Fruit fly (Drosophila melanogaster) whole organism, prepupa: ENCODE data around the gene Pak.

Source experiments
- Blimp-1 ChIP-seq: fragments of 200-800 bp; sonication (Bioruptor generic); optimal IDR thresholded peaks from 3 replicates; lab custom pipeline; 2017; ENCODE audit warnings: missing biosample characterization, missing genetic modification characterization, mild to moderate bottlenecking, moderate library complexity, missing genetic modification reagents
- CG10631 ChIP-seq: fragments of 200-800 bp; sonication (Bioruptor generic); optimal IDR thresholded peaks from 2 replicates; lab custom pipeline; 2016; ENCODE audit warnings: missing biosample characterization, missing genetic modification characterization
- CG10669 ChIP-seq: fragments of 200-800 bp; sonication (Bioruptor generic); optimal IDR thresholded peaks from 3 replicates; lab custom pipeline; 2018; ENCODE audit warnings: missing biosample characterization, mild to moderate bottlenecking, missing genetic modification characterization, moderate library complexity
- CG11294 ChIP-seq: fragments of 200-800 bp; sonication (Bioruptor generic); IDR thresholded peaks from 2 replicates; pipeline ENCODE4 v1.3.6; 2022; ENCODE audit warnings: missing biosample characterization, missing genetic modification characterization
- CG11762 ChIP-seq: fragments of 200-800 bp; sonication (Bioruptor generic); optimal IDR thresholded peaks from 3 replicates; lab custom pipeline; 2016; ENCODE audit warnings: missing biosample characterization, missing genetic modification characterization; ENCODE audit not compliant: insufficient read depth
- CG11902 ChIP-seq: fragments of 200-800 bp; sonication (Bioruptor generic); optimal IDR thresholded peaks from 3 replicates; lab custom pipeline; 2016; ENCODE audit warnings: missing biosample characterization, missing genetic modification characterization
- CG15336 ChIP-seq: fragments of 200-800 bp; sonication (Bioruptor generic); IDR thresholded peaks from 2 replicates; pipeline ENCODE4 v1.3.6; 2022; ENCODE audit warnings: missing biosample characterization, missing genetic modification characterization
- CG16779 ChIP-seq: fragments of 200-800 bp; sonication (Bioruptor generic); optimal IDR thresholded peaks from 3 replicates; lab custom pipeline; 2017; ENCODE audit warnings: missing biosample characterization, mild to moderate bottlenecking, missing genetic modification characterization
- CG3032 ChIP-seq: fragments of 200-800 bp; optimal IDR thresholded peaks from 2 replicates; lab custom pipeline; 2019; ENCODE audit warnings: missing biosample characterization, mild to moderate bottlenecking, missing genetic modification characterization, moderate library complexity
- CG31627 ChIP-seq: fragments of 200-800 bp; sonication (Bioruptor generic); optimal IDR thresholded peaks from 3 replicates; lab custom pipeline; 2016; ENCODE audit warnings: missing biosample characterization, missing genetic modification characterization
- CG32006 ChIP-seq: fragments of 200-800 bp; sonication (Bioruptor generic); optimal IDR thresholded peaks from 3 replicates; lab custom pipeline; 2017; ENCODE audit warnings: missing biosample characterization, mild to moderate bottlenecking, missing genetic modification characterization
- CG3919 ChIP-seq: fragments of 200-800 bp; sonication (Bioruptor generic); optimal IDR thresholded peaks from 3 replicates; lab custom pipeline; 2016; ENCODE audit warnings: missing biosample characterization, missing genetic modification characterization
- CG4318 ChIP-seq: fragments of 200-800 bp; sonication (Bioruptor generic); optimal IDR thresholded peaks from 3 replicates; lab custom pipeline; 2017; ENCODE audit warnings: missing biosample characterization, mild to moderate bottlenecking, missing genetic modification characterization
- CG6163 ChIP-seq: fragments of 200-800 bp; sonication (Bioruptor generic); IDR thresholded peaks from 3 replicates; pipeline ENCODE4 v1.3.6; 2022; ENCODE audit warnings: missing biosample characterization, missing genetic modification characterization
- CG6276 ChIP-seq: fragments of 200-800 bp; sonication (Bioruptor generic); optimal IDR thresholded peaks from 2 replicates; lab custom pipeline; 2017; ENCODE audit warnings: missing biosample characterization, mild to moderate bottlenecking, missing genetic modification characterization
- CG6792 ChIP-seq: fragments of 200-800 bp; sonication (Bioruptor generic); optimal IDR thresholded peaks from 3 replicates; lab custom pipeline; 2016; ENCODE audit warnings: missing biosample characterization, missing genetic modification characterization
- CG6808 ChIP-seq: fragments of 200-800 bp; sonication (Bioruptor generic); optimal IDR thresholded peaks from 3 replicates; lab custom pipeline; 2017; ENCODE audit warnings: missing biosample characterization, missing genetic modification characterization, mild to moderate bottlenecking, moderate library complexity, missing genetic modification reagents
- CG8119 ChIP-seq: fragments of 200-800 bp; sonication (Bioruptor generic); IDR thresholded peaks from 3 replicates; pipeline ENCODE4 v1.3.6; 2022; ENCODE audit warnings: missing biosample characterization, missing genetic modification characterization
- CG9139 ChIP-seq: fragments of 200-800 bp; sonication (Bioruptor generic); optimal IDR thresholded peaks from 3 replicates; lab custom pipeline; 2017; ENCODE audit warnings: missing biosample characterization, mild to moderate bottlenecking, missing genetic modification characterization
- Eip78C ChIP-seq: fragments of 200-800 bp; sonication (Bioruptor generic); peaks from one replicate; lab custom pipeline; 2016; ENCODE audit warnings: missing biosample characterization, missing genetic modification characterization
- Ets21C ChIP-seq: fragments of 200-800 bp; sonication (Bioruptor generic); optimal IDR thresholded peaks from 3 replicates; lab custom pipeline; 2016; ENCODE audit warnings: missing biosample characterization, missing genetic modification characterization
- Gug ChIP-seq: fragments of 200-800 bp; sonication (Bioruptor generic); IDR thresholded peaks from 2 replicates; pipeline ENCODE4 v1.3.6; 2022; ENCODE audit warnings: missing biosample characterization, missing genetic modification characterization
- Hr38 ChIP-seq: sonication (Bioruptor generic); optimal IDR thresholded peaks from 2 replicates; lab custom pipeline; 2016; ENCODE audit warnings: missing biosample characterization, missing genetic modification characterization
- Hr39 ChIP-seq: fragments of 200-800 bp; sonication (Bioruptor generic); optimal IDR thresholded peaks from 2 replicates; lab custom pipeline; 2016; ENCODE audit warnings: missing biosample characterization, missing genetic modification characterization
- Hr4 ChIP-seq: fragments of 200-800 bp; sonication (Bioruptor generic); optimal IDR thresholded peaks from 3 replicates; lab custom pipeline; 2016; ENCODE audit warnings: missing biosample characterization, missing genetic modification characterization
- Lpt ChIP-seq: fragments of 200-800 bp; sonication (Bioruptor generic); optimal IDR thresholded peaks from 3 replicates; lab custom pipeline; 2016; ENCODE audit warnings: missing biosample characterization, missing genetic modification characterization
- Met ChIP-seq: fragments of 200-800 bp; sonication (Bioruptor generic); optimal IDR thresholded peaks from 3 replicates; lab custom pipeline; 2016; ENCODE audit warnings: missing biosample characterization, missing genetic modification characterization
- Sox102F ChIP-seq: fragments of 200-800 bp; sonication (Bioruptor generic); optimal IDR thresholded peaks from 2 replicates; lab custom pipeline; 2016; ENCODE audit warnings: missing biosample characterization, mild to moderate bottlenecking, missing genetic modification characterization
- Sox14 ChIP-seq: fragments of 200-800 bp; sonication (Bioruptor generic); optimal IDR thresholded peaks from 3 replicates; lab custom pipeline; 2016; ENCODE audit warnings: missing biosample characterization, missing genetic modification characterization
- Sox15 ChIP-seq: fragments of 200-800 bp; sonication (Bioruptor generic); optimal IDR thresholded peaks from 3 replicates; lab custom pipeline; 2016; ENCODE audit warnings: missing biosample characterization, missing genetic modification characterization
- achi ChIP-seq: fragments of 200-800 bp; sonication (Bioruptor generic); optimal IDR thresholded peaks from 3 replicates; lab custom pipeline; 2016; ENCODE audit warnings: missing biosample characterization, missing genetic modification characterization
- acj6 ChIP-seq: fragments of 200-800 bp; sonication (Bioruptor generic); optimal IDR thresholded peaks from 3 replicates; lab custom pipeline; 2016; ENCODE audit warnings: missing biosample characterization, missing genetic modification characterization
- cyc ChIP-seq: fragments of 200-800 bp; sonication (Bioruptor generic); optimal IDR thresholded peaks from 3 replicates; lab custom pipeline; 2016; ENCODE audit warnings: missing biosample characterization, missing genetic modification characterization
- dac ChIP-seq: fragments of 200-800 bp; sonication (Bioruptor generic); optimal IDR thresholded peaks from 2 replicates; lab custom pipeline; 2017; ENCODE audit warnings: missing biosample characterization, mild to moderate bottlenecking, missing genetic modification characterization
- dsx ChIP-seq: fragments of 200-800 bp; optimal IDR thresholded peaks from 3 replicates; lab custom pipeline; 2019; ENCODE audit warnings: missing biosample characterization, mild to moderate bottlenecking, missing genetic modification characterization, moderate library complexity; ENCODE audit not compliant: poor library complexity, severe bottlenecking
- eg ChIP-seq: fragments of 200-800 bp; sonication (Bioruptor generic); IDR thresholded peaks from 3 replicates; pipeline ENCODE4 v1.3.6; 2022; ENCODE audit warnings: missing biosample characterization, missing genetic modification characterization
- esn ChIP-seq: fragments of 200-800 bp; sonication (Bioruptor generic); optimal IDR thresholded peaks from 2 replicates; lab custom pipeline; 2016; ENCODE audit warnings: missing biosample characterization, mild to moderate bottlenecking, missing genetic modification characterization, moderate library complexity
- fd85E ChIP-seq: fragments of 200-800 bp; sonication (Bioruptor generic); optimal IDR thresholded peaks from 3 replicates; lab custom pipeline; 2016; ENCODE audit warnings: missing biosample characterization, missing genetic modification characterization
- fkh ChIP-seq: fragments of 200-800 bp; sonication (Bioruptor generic); optimal IDR thresholded peaks from 3 replicates; lab custom pipeline; 2017; ENCODE audit warnings: missing biosample characterization, mild to moderate bottlenecking, missing genetic modification characterization, moderate library complexity
- lz ChIP-seq: fragments of 200-800 bp; sonication (Bioruptor generic); optimal IDR thresholded peaks from 3 replicates; lab custom pipeline; 2016; ENCODE audit warnings: missing biosample characterization, missing genetic modification characterization
- pdm3 ChIP-seq: fragments of 200-800 bp; sonication (Bioruptor generic); optimal IDR thresholded peaks from 3 replicates; lab custom pipeline; 2016; ENCODE audit warnings: missing biosample characterization, missing genetic modification characterization
- salr ChIP-seq, 2 experiments: fragments of 200-800 bp; sonication (Bioruptor generic); optimal IDR thresholded peaks; 3 replicates each; lab custom pipeline; 2016 to 2018; ENCODE audit warnings: missing biosample characterization in 2 of 2, missing genetic modification characterization in 2 of 2, mild to moderate bottlenecking in 1 of 2
- spab ChIP-seq: fragments of 200-800 bp; sonication (Bioruptor generic); optimal IDR thresholded peaks from 2 replicates; lab custom pipeline; 2017; ENCODE audit warnings: missing biosample characterization, mild to moderate bottlenecking, missing genetic modification characterization, missing genetic modification reagents
- svp ChIP-seq: fragments of 200-800 bp; sonication (Bioruptor generic); peaks from one replicate; lab custom pipeline; 2016; ENCODE audit warnings: missing biosample characterization, missing genetic modification characterization
- topi ChIP-seq: fragments of 200-800 bp; sonication (Bioruptor generic); optimal IDR thresholded peaks from 3 replicates; lab custom pipeline; 2016; ENCODE audit warnings: missing biosample characterization, missing genetic modification characterization

The Pak gene

dm6 chr3R:6395572-6396295 lies 45.0 kb downstream of the Pak start (continued):
- TF ChIP-seq Hr38 (GFP tag; lab: Kevin White, UChicago) (no peak), CG10669 (GFP tag; lab: Kevin White, UChicago) (peak; percentile 48), fd85E (GFP tag; lab: Kevin White, UChicago) (no peak), CG32006 (GFP tag; lab: Kevin White, UChicago) (peak; percentile 55), dac (GFP tag; lab: Kevin White, UChicago) (no peak), CG4318 (GFP tag; lab: Kevin White, UChicago) (peak; percentile 11), Sox14 (peak; percentile 86), CG9139 (GFP tag; lab: Kevin White, UChicago) (no peak), Ets21C (GFP tag; lab: Kevin White, UChicago) (peak; percentile 70), cyc (peak; percentile 62), lz (GFP tag; lab: Kevin White, UChicago) (peak; percentile 76), CG8119 (GFP tag; lab: Robert Waterston, UW) (0 out of 3 replicates have a peak, but pooled peaks have one; percentile 10), CG3032 (peak; percentile 44), Lpt (GFP tag; lab: Kevin White, UChicago) (no peak), Sox102F (GFP tag; lab: Kevin White, UChicago) (peak; percentile 80), Eip78C (GFP tag; lab: Kevin White, UChicago) (peak; percentile 94), CG11762 (GFP tag; lab: Kevin White, UChicago) (no peak), CG11294 (GFP tag; lab: Robert Waterston, UW) (no peak), achi (GFP tag; lab: Kevin White, UChicago) (peak; percentile 62), acj6 (peak; percentile 70), svp (GFP tag; lab: Kevin White, UChicago) (peak; percentile 91), topi (peak; percentile 76), salr (GFP tag; optimal IDR thresholded peaks at IDR 0.05; lab: Kevin White, UChicago) (peak in 1 of 2 experiments; percentile 10), Hr39 (GFP tag; lab: Kevin White, UChicago) (peak; percentile 78), spab (peak; percentile 8), CG6792 (GFP tag; lab: Kevin White, UChicago) (peak; percentile 67), CG3919 (GFP tag; lab: Kevin White, UChicago) (no peak), pdm3 (GFP tag; lab: Kevin White, UChicago) (peak; percentile 55), eg (GFP tag; lab: Robert Waterston, UW) (no peak), fkh (GFP tag; lab: Kevin White, UChicago) (peak; percentile 43), Sox15 (GFP tag; lab: Kevin White, UChicago) (peak; percentile 45), CG10631 (GFP tag; lab: Kevin White, UChicago) (peak; percentile 48), Gug (no peak), Blimp-1 (GFP tag; lab: Kevin White, UChicago) (peak; percentile 27), CG16779 (no peak)

- TF ChIP-seq Eip78C (GFP tag; lab: Kevin White, UChicago) (peak; percentile 22), Lpt (GFP tag; lab: Kevin White, UChicago) (no peak), svp (GFP tag; lab: Kevin White, UChicago) (peak; percentile 91)
Observed at dm6 chr3R:6396613-6397012, 45.9 kb downstream of the Pak start.

- TF ChIP-seq achi (GFP tag; lab: Kevin White, UChicago) (peak; percentile 9), esn (GFP tag; lab: Kevin White, UChicago) (peak; percentile 72), dac (GFP tag; lab: Kevin White, UChicago) (no peak), salr (GFP tag; optimal IDR thresholded peaks at IDR 0.05; lab: Kevin White, UChicago) (no peak), CG32006 (GFP tag; lab: Kevin White, UChicago) (peak; percentile 40), CG31627 (GFP tag; lab: Kevin White, UChicago) (peak; percentile 66), dsx (GFP tag; lab: Kevin White, UChicago) (peak; percentile 42), CG11762 (GFP tag; lab: Kevin White, UChicago) (no peak), acj6 (peak; percentile 37), CG15336 (GFP tag; lab: Robert Waterston, UW) (peak; percentile 48; the same call in 1 of the 2 replicates), CG11902 (GFP tag; lab: Kevin White, UChicago) (peak; percentile 40), CG10631 (GFP tag; lab: Kevin White, UChicago) (peak; percentile 20), CG9139 (GFP tag; lab: Kevin White, UChicago) (no peak), Sox102F (GFP tag; lab: Kevin White, UChicago) (peak; percentile 55), CG6808 (GFP tag; lab: Kevin White, UChicago) (no peak), Met (peak; percentile 67), CG6276 (peak; percentile 1), CG8119 (GFP tag; lab: Robert Waterston, UW) (0 out of 3 replicates have a peak, but pooled peaks have one; percentile 36), spab (peak; percentile 1), Hr4 (GFP tag; lab: Kevin White, UChicago) (peak; percentile 2), CG6163 (GFP tag; lab: Robert Waterston, UW) (0 out of 3 replicates have a peak, but pooled peaks have one; percentile 34)
Observed at dm6 chr3R:6397611-6398092, 47.0 kb downstream of the Pak start.
